Worm (Caenorhabditis elegans): ENCODE measurements around the gene Y48B6A.5.

- TF ChIP-seq ztf-11 (tag; optimal IDR thresholded peaks at IDR 0.05): no peak
- TF ChIP-seq unc-62 (GFP tag; optimal IDR thresholded peaks at IDR 0.05): no peak
- TF ChIP-seq ceh-43 (GFP tag; optimal IDR thresholded peaks at IDR 0.05): no peak
- no peak for TF ChIP-seq unc-39 (tag; optimal IDR thresholded peaks at IDR 0.05)
These were observed at the start of gene Y48B6A.5 for ce11 chrII:14175099-14175498.

Data from whole organism, mixed stage, embryonic.